Fruit fly (Drosophila melanogaster) whole organism, embryonic: ENCODE measurements around the gene Mst36Fb.

Experiments used
- Adf1 ChIP-seq: fragments of 200-800 bp; sonication (Bioruptor generic); IDR thresholded peaks from 2 replicates; pipeline ENCODE4 v1.3.6; 2022; ENCODE audit warnings: missing biosample characterization, missing genetic modification characterization
- Aef1 ChIP-seq: fragments of 200-800 bp; sonication (Bioruptor generic); IDR thresholded peaks from 3 replicates; pipeline ENCODE4 v1.3.6; 2022; ENCODE audit warnings: missing biosample characterization, missing genetic modification characterization
- CG10565 ChIP-seq: fragments of 200-800 bp; sonication (Bioruptor generic); optimal IDR thresholded peaks from 3 replicates; lab custom pipeline; 2016; ENCODE audit warnings: missing biosample characterization, mild to moderate bottlenecking, missing genetic modification characterization
- CG13624 ChIP-seq: fragments of 200-800 bp; sonication (Bioruptor generic); optimal IDR thresholded peaks from 2 replicates; lab custom pipeline; 2016; ENCODE audit warnings: missing biosample characterization, missing genetic modification characterization
- CG14710 ChIP-seq: fragments of 200-800 bp; sonication (Bioruptor generic); optimal IDR thresholded peaks from 3 replicates; lab custom pipeline; 2019; ENCODE audit warnings: missing biosample characterization, mild to moderate bottlenecking, missing genetic modification characterization, moderate library complexity
- CG2202 ChIP-seq: fragments of 200-800 bp; sonication (Bioruptor generic); optimal IDR thresholded peaks from 2 replicates; lab custom pipeline; 2018; ENCODE audit warnings: missing biosample characterization, mild to moderate bottlenecking, missing genetic modification characterization
- CG32532 ChIP-seq: fragments of 200-800 bp; sonication (Bioruptor generic); IDR thresholded peaks from 2 replicates; pipeline ENCODE4 v1.3.6; 2022; ENCODE audit warnings: missing biosample characterization, missing genetic modification characterization
- CG42726 ChIP-seq: fragments of 200-800 bp; sonication (Bioruptor generic); IDR thresholded peaks from 2 replicates; pipeline ENCODE4 v1.3.6; 2022; ENCODE audit warnings: missing biosample characterization, missing genetic modification characterization; ENCODE audit not compliant: partially characterized antibody
- CG4854 ChIP-seq: fragments of 200-800 bp; sonication (Bioruptor generic); optimal IDR thresholded peaks from 2 replicates; lab custom pipeline; 2016; ENCODE audit warnings: missing biosample characterization, missing genetic modification characterization, inconsistent platforms
- CG5245 ChIP-seq: fragments of 200-800 bp; sonication (Bioruptor generic); optimal IDR thresholded peaks from 3 replicates; lab custom pipeline; 2016; ENCODE audit warnings: missing biosample characterization, missing genetic modification characterization
- CG6683 ChIP-seq: fragments of 200-800 bp; sonication (Bioruptor generic); optimal IDR thresholded peaks from 2 replicates; lab custom pipeline; 2017; ENCODE audit warnings: missing biosample characterization, mild to moderate bottlenecking, missing genetic modification characterization, missing genetic modification reagents
- CG6765 ChIP-seq: fragments of 200-800 bp; sonication (Bioruptor generic); optimal IDR thresholded peaks from 3 replicates; lab custom pipeline; 2017; ENCODE audit warnings: missing biosample characterization, mild to moderate bottlenecking, missing genetic modification characterization
- CG7987 ChIP-seq: fragments of 200-800 bp; sonication (Bioruptor generic); optimal IDR thresholded peaks from 2 replicates; lab custom pipeline; 2018; ENCODE audit warnings: missing biosample characterization, mild to moderate bottlenecking, missing genetic modification characterization, moderate library complexity
- CG8089 ChIP-seq: fragments of 200-800 bp; sonication (Bioruptor generic); optimal IDR thresholded peaks from 3 replicates; lab custom pipeline; 2016; ENCODE audit warnings: missing biosample characterization, missing genetic modification characterization
- CG8765 ChIP-seq: fragments of 200-800 bp; sonication (Bioruptor generic); IDR thresholded peaks from 2 replicates; pipeline ENCODE4 v1.3.6; 2022; ENCODE audit warnings: missing biosample characterization, missing genetic modification characterization
- CG8944 ChIP-seq: fragments of 200-800 bp; sonication (Bioruptor generic); optimal IDR thresholded peaks from 3 replicates; lab custom pipeline; 2016; ENCODE audit warnings: missing biosample characterization, missing genetic modification characterization
- Deaf1 ChIP-seq: fragments of 200-800 bp; optimal IDR thresholded peaks from 3 replicates; lab custom pipeline; 2019; ENCODE audit warnings: missing biosample characterization, mild to moderate bottlenecking, missing genetic modification characterization, moderate library complexity
- Dfd ChIP-seq, 2 experiments: fragments of >200 bp; optimal IDR thresholded peaks; 2 replicates each; lab custom pipeline; 2017; ENCODE audit warnings: missing biosample characterization in 2 of 2, missing genetic modification characterization in 2 of 2
- Doc3 ChIP-seq: fragments of 200-800 bp; sonication (Bioruptor generic); IDR thresholded peaks from 3 replicates; pipeline ENCODE4 v1.3.6; 2022; ENCODE audit warnings: missing biosample characterization, missing genetic modification characterization; ENCODE audit not compliant: partially characterized antibody
- Ets65A ChIP-seq: fragments of 200-800 bp; sonication (Bioruptor generic); peaks from one replicate; lab custom pipeline; 2016; ENCODE audit warnings: missing biosample characterization, missing genetic modification characterization
- Hr78 ChIP-seq, 2 experiments: fragments of 200-800 bp in 1 of 2; fragments of >200 bp in 1 of 2; sonication (Bioruptor generic) in 1 of 2; optimal IDR thresholded peaks; 2 replicates each; lab custom pipeline; 2017 to 2019; ENCODE audit warnings: missing biosample characterization in 2 of 2, missing genetic modification characterization in 2 of 2, mild to moderate bottlenecking in 1 of 2, moderate library complexity in 1 of 2
- Jarid2 ChIP-seq: fragments of 200-800 bp; sonication (Bioruptor generic); optimal IDR thresholded peaks from 3 replicates; lab custom pipeline; 2017; ENCODE audit warnings: mild to moderate bottlenecking, missing biosample characterization, missing genetic modification reagents, missing genetic modification characterization
- Max ChIP-seq: fragments of 200-800 bp; sonication (Bioruptor generic); optimal IDR thresholded peaks from 2 replicates; lab custom pipeline; 2016; ENCODE audit warnings: missing biosample characterization, mild to moderate bottlenecking, missing genetic modification characterization
- Nf-YC ChIP-seq: fragments of 200-800 bp; optimal IDR thresholded peaks from 3 replicates; lab custom pipeline; 2019; ENCODE audit warnings: missing biosample characterization, mild to moderate bottlenecking, missing genetic modification characterization, moderate library complexity
- Side ChIP-seq: fragments of 200-800 bp; sonication (Bioruptor generic); optimal IDR thresholded peaks from 2 replicates; lab custom pipeline; 2016; ENCODE audit warnings: missing biosample characterization, missing genetic modification characterization
- Stat92E ChIP-seq, 3 experiments: fragments of >200 bp in 2 of 3; fragments of 200-800 bp in 1 of 3; sonication (Bioruptor generic) in 1 of 3; optimal IDR thresholded peaks; 2 replicates each; lab custom pipeline; 2017 to 2019; ENCODE audit warnings: missing biosample characterization in 3 of 3, missing genetic modification characterization in 3 of 3, mild to moderate bottlenecking in 1 of 3, moderate library complexity in 1 of 3
- Usf ChIP-seq: fragments of 200-800 bp; sonication (Bioruptor generic); optimal IDR thresholded peaks from 2 replicates; lab custom pipeline; 2017; ENCODE audit warnings: missing genotype, missing biosample characterization, missing genetic modification characterization
- Xbp1 ChIP-seq: fragments of 200-800 bp; sonication (Bioruptor generic); optimal IDR thresholded peaks from 3 replicates; lab custom pipeline; 2016; ENCODE audit warnings: missing biosample characterization, mild to moderate bottlenecking, missing genetic modification characterization
- az2 ChIP-seq: fragments of 200-800 bp; sonication (Bioruptor generic); optimal IDR thresholded peaks from 3 replicates; lab custom pipeline; 2016; ENCODE audit warnings: missing biosample characterization, missing genetic modification characterization
- chm ChIP-seq: fragments of 200-800 bp; sonication (Bioruptor generic); IDR thresholded peaks from 2 replicates; pipeline ENCODE4 v1.3.6; 2022; ENCODE audit warnings: missing biosample characterization, missing genetic modification characterization
- gce ChIP-seq: fragments of 200-800 bp; sonication (Bioruptor generic); IDR thresholded peaks from 3 replicates; pipeline ENCODE4 v1.3.6; 2022; ENCODE audit warnings: missing biosample characterization, missing genetic modification characterization
- lola ChIP-seq, 3 experiments: fragments of >200 bp in 2 of 3; fragments of 200-800 bp in 1 of 3; sonication (Bioruptor generic) in 1 of 3; optimal IDR thresholded peaks; 2 replicates each; lab custom pipeline; 2017 to 2019; ENCODE audit warnings: missing biosample characterization in 3 of 3, missing genetic modification characterization in 3 of 3, mild to moderate bottlenecking in 1 of 3, moderate library complexity in 1 of 3
- maf-S ChIP-seq: fragments of 200-800 bp; sonication (Bioruptor generic); optimal IDR thresholded peaks from 2 replicates; lab custom pipeline; 2016; ENCODE audit warnings: missing biosample characterization, missing genetic modification characterization
- mirr ChIP-seq: fragments of 200-800 bp; sonication (Bioruptor generic); optimal IDR thresholded peaks from 3 replicates; lab custom pipeline; 2018; ENCODE audit warnings: missing biosample characterization, mild to moderate bottlenecking, missing genetic modification characterization
- org-1 ChIP-seq: fragments of 200-800 bp; sonication (Bioruptor generic); optimal IDR thresholded peaks from 2 replicates; lab custom pipeline; 2017; ENCODE audit warnings: missing biosample characterization, missing genetic modification characterization
- pan ChIP-seq, 4 experiments: fragments of >200 bp in 3 of 4; fragments of 200-800 bp in 1 of 4; sonication (Bioruptor generic) in 1 of 4; optimal IDR thresholded peaks in 3 of 4; IDR thresholded peaks in 1 of 4; 2 replicates each; pipeline versions ENCODE4 v1.3.6 to Lab custom; 2017 to 2022; ENCODE audit warnings: missing biosample characterization in 2 of 4, missing genetic modification characterization in 2 of 4, mixed read lengths in 1 of 4
- pb ChIP-seq: fragments of 200-800 bp; sonication (Bioruptor generic); optimal IDR thresholded peaks from 3 replicates; lab custom pipeline; 2016; ENCODE audit warnings: missing biosample characterization, missing genetic modification characterization
- psq ChIP-seq: fragments of 200-800 bp; sonication (Bioruptor generic); optimal IDR thresholded peaks from 2 replicates; lab custom pipeline; 2017; ENCODE audit warnings: missing biosample characterization, missing genetic modification characterization
- pzg ChIP-seq: fragments of 200-800 bp; sonication (Bioruptor generic); optimal IDR thresholded peaks from 3 replicates; lab custom pipeline; 2018; ENCODE audit warnings: missing biosample characterization, mild to moderate bottlenecking, missing genetic modification characterization, moderate library complexity
- sd ChIP-seq: fragments of 200-800 bp; sonication (Bioruptor generic); optimal IDR thresholded peaks from 3 replicates; lab custom pipeline; 2018; ENCODE audit warnings: missing biosample characterization, mild to moderate bottlenecking, missing genetic modification characterization, moderate library complexity
- sens ChIP-seq: fragments of 200-800 bp; sonication (Bioruptor generic); peaks from one replicate; lab custom pipeline; 2016; ENCODE audit warnings: missing biosample characterization, missing genetic modification characterization
- sqz ChIP-seq: fragments of 200-800 bp; sonication (Bioruptor generic); optimal IDR thresholded peaks from 3 replicates; lab custom pipeline; 2018; ENCODE audit warnings: missing biosample characterization, mild to moderate bottlenecking, missing genetic modification characterization
- stc ChIP-seq: fragments of 200-800 bp; sonication (Bioruptor generic); IDR thresholded peaks from 2 replicates; pipeline ENCODE4 v1.3.6; 2022; ENCODE audit warnings: missing biosample characterization, missing genetic modification characterization
- tgo ChIP-seq: fragments of 200-800 bp; sonication (Bioruptor generic); IDR thresholded peaks from 3 replicates; pipeline ENCODE4 v1.3.6; 2022; ENCODE audit warnings: missing biosample characterization, missing genetic modification characterization
- tin ChIP-seq: fragments of 200-800 bp; sonication (Bioruptor generic); optimal IDR thresholded peaks from 3 replicates; lab custom pipeline; 2016; ENCODE audit warnings: missing biosample characterization, missing genetic modification characterization
- toy ChIP-seq: fragments of 200-800 bp; sonication (Bioruptor generic); IDR thresholded peaks from 2 replicates; pipeline ENCODE4 v1.3.6; 2022; ENCODE audit warnings: missing biosample characterization, missing genetic modification characterization
- unc-4 ChIP-seq: fragments of 200-800 bp; sonication (Bioruptor generic); IDR thresholded peaks from 2 replicates; pipeline ENCODE4 v1.3.6; 2022; ENCODE audit warnings: missing biosample characterization, missing genetic modification characterization; ENCODE audit not compliant: partially characterized antibody
- vfl ChIP-seq: fragments of 200-800 bp; sonication (Bioruptor generic); optimal IDR thresholded peaks from 2 replicates; lab custom pipeline; 2016; ENCODE audit warnings: missing biosample characterization, missing genetic modification characterization
- vvl ChIP-seq: fragments of 200-800 bp; sonication (Bioruptor generic); IDR thresholded peaks from 2 replicates; pipeline ENCODE4 v1.3.6; 2022; ENCODE audit warnings: missing biosample characterization, missing genetic modification characterization

The Mst36Fb gene

DNA sequence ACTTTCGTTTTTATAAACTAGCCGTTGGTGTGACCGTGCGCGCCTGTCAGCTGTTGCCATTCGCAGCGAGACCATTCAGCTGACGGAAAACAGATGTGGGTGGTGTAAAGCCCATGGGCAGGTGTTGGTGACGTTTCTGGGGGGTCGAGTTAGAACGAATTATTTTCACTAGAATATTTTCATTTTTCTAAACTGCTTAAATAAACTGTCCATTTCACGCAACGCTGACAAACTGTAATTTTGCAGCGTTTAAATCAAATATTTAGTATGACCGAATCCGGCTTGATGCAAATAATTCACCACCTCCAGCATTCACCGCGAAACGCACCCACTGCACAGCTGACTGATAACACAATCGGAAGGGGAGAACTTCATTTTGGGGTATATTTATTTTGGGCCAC is 20.5 kb upstream of the Mst36Fb start, which contains the start of the genes CG10383 and CG10338 (continued):
- TF ChIP-seq lola (GFP tag; optimal IDR thresholded peaks at IDR 0.05; lab: Kevin White, UChicago), result peak in 1 of 3 experiments; percentile 60
- peak; percentile 52 for TF ChIP-seq CG2202 (tag; lab: Kevin White, UChicago)
- TF ChIP-seq unc-4, result peak; percentile 45; the same call in 1 of the 2 replicates
- TF ChIP-seq CG32532 (GFP tag; lab: Robert Waterston, UW), result peak; percentile 94

- TF ChIP-seq CG6765 (GFP tag; lab: Kevin White, UChicago), result no peak
- TF ChIP-seq mirr (GFP tag; lab: Kevin White, UChicago), result no peak
- TF ChIP-seq Doc3 (GFP tag; lab: Robert Waterston, UW), result no peak
- no peak for TF ChIP-seq sd (tag; lab: Kevin White, UChicago)
- TF ChIP-seq CG14710 (tag; lab: Kevin White, UChicago), result no peak
- no peak for TF ChIP-seq psq (GFP tag; lab: Kevin White, UChicago)
- TF ChIP-seq CG8944 (GFP tag; lab: Kevin White, UChicago), result no peak
- peak; percentile 89 for TF ChIP-seq sens (GFP tag; lab: Kevin White, UChicago)
- TF ChIP-seq CG8089, result no peak
- TF ChIP-seq Max (GFP tag; lab: Kevin White, UChicago), result no peak
- TF ChIP-seq Adf1 (GFP tag; lab: Robert Waterston, UW), result 0 out of 2 replicates have a peak, but pooled peaks have one; percentile 4
- no peak for TF ChIP-seq Side (GFP tag; lab: Kevin White, UChicago)
- TF ChIP-seq Hr78 (GFP tag; optimal IDR thresholded peaks at IDR 0.05; lab: Kevin White, UChicago), result no peak
- TF ChIP-seq vfl (GFP tag; lab: Kevin White, UChicago), result no peak
- TF ChIP-seq Ets65A (GFP tag; lab: Kevin White, UChicago), result peak; percentile 88
- no peak for TF ChIP-seq CG42726
- no peak for TF ChIP-seq Dfd (GFP tag; optimal IDR thresholded peaks at IDR 0.05; lab: Kevin White, UChicago)
- no peak for TF ChIP-seq chm
- TF ChIP-seq tin (GFP tag; lab: Kevin White, UChicago), result no peak
- peak; percentile 33; the same call in 1 of the 2 replicates for TF ChIP-seq vvl
- no peak for TF ChIP-seq CG8765 (GFP tag; lab: Robert Waterston, UW)
- peak; percentile 48 for TF ChIP-seq az2 (GFP tag; lab: Kevin White, UChicago)
- no peak for TF ChIP-seq Deaf1
- TF ChIP-seq Stat92E (GFP tag; optimal IDR thresholded peaks at IDR 0.05; lab: Kevin White, UChicago), result no peak
- no peak for TF ChIP-seq CG7987 (GFP tag; lab: Kevin White, UChicago)
- no peak for TF ChIP-seq CG13624 (GFP tag; lab: Kevin White, UChicago)
- TF ChIP-seq lola (GFP tag; optimal IDR thresholded peaks at IDR 0.05; lab: Kevin White, UChicago), result no peak
- TF ChIP-seq toy (GFP tag; lab: Robert Waterston, UW), result no peak
- TF ChIP-seq Aef1 (GFP tag; lab: Robert Waterston, UW), result peak; percentile 39; the same call in 2 of the 3 replicates
- TF ChIP-seq Xbp1, result no peak
- TF ChIP-seq gce (GFP tag; lab: Robert Waterston, UW), result no peak
- TF ChIP-seq tgo, result peak; percentile 53; the same call in 2 of the 3 replicates
- no peak for TF ChIP-seq org-1
- TF ChIP-seq pan (optimal IDR thresholded peaks at IDR 0.05; lab: Kevin White, UChicago), result no peak
- no peak for TF ChIP-seq pan (GFP tag; optimal IDR thresholded peaks at IDR 0.05 in 1 of 2, IDR thresholded peaks at IDR 0.05 in 1 of 2)
- no peak for TF ChIP-seq CG4854 (GFP tag; lab: Kevin White, UChicago)
- TF ChIP-seq Usf (GFP tag; lab: Kevin White, UChicago), result no peak
- TF ChIP-seq Jarid2 (GFP tag; lab: Kevin White, UChicago), result no peak
- no peak for TF ChIP-seq CG10565 (GFP tag; lab: Kevin White, UChicago)
- TF ChIP-seq pzg (GFP tag; lab: Kevin White, UChicago), result no peak
- no peak for TF ChIP-seq CG5245 (GFP tag; lab: Kevin White, UChicago)
- no peak for TF ChIP-seq maf-S
- TF ChIP-seq pb, result no peak
- TF ChIP-seq CG6683, result no peak
- TF ChIP-seq Nf-YC (tag; lab: Kevin White, UChicago), result no peak
- TF ChIP-seq sqz (GFP tag; lab: Kevin White, UChicago), result no peak
- no peak for TF ChIP-seq stc (GFP tag; lab: Robert Waterston, UW)
Measured at dm6 chr2L:18694724-18695105, 19.8 kb upstream of the Mst36Fb start.
